Worm (Caenorhabditis elegans): ENCODE data around the gene lpd-9.

The lpd-9 gene

DNA sequence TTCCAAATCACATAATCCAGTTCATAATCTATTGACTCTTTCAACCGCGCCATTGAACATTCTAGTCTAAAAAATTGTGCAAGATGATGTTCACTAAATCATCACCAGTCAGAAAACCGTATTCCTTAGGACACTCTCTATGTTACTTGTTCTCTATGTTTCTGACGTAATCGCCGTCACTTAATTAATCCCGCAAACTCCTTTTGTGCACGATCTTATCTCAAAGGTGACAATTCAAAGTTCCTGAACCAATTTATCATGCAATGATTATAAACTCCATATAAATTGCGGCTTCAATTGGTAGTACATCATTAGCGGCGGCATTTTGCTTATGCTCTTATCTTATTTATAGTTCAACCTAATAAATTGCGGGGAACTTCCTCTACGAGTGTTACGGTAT is 16.3 kb upstream of the lpd-9 start:
- no peak for TF ChIP-seq hmg-4 (GFP tag; optimal IDR thresholded peaks at IDR 0.05)

DNA sequence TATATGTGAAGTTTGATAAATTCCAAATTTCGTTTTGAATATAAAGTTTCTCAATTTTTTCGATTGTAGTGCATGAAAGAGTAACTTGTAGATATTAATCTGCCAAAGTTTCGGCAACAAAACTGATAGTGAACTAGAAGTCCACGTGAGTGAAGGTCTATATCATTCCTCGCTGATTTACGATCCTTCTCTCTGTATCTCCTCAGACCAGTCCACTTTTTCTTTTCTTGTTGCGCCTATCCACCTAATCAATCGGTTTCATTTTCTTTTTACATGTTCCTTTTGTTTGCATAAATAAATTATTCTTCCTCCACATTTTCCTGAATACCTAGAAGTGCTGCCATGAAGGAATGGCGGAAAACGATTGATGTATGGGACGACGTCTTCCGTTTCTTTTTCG is 15.0 kb upstream of the lpd-9 start:
- TF ChIP-seq hmbx-1 (tag; optimal IDR thresholded peaks at IDR 0.05) (no peak), sea-1 (GFP tag; conservative IDR thresholded peaks at IDR 0.05) (no peak), pes-1 (GFP tag; IDR thresholded peaks at IDR 0.05) (no peak), ceh-36 (tag; optimal IDR thresholded peaks at IDR 0.05) (no peak), hmg-4 (GFP tag; optimal IDR thresholded peaks at IDR 0.05) (no peak), ets-7 (tag; optimal IDR thresholded peaks at IDR 0.05) (no peak), tra-4 (tag; optimal IDR thresholded peaks at IDR 0.05) (no peak), B0310.2 (tag; optimal IDR thresholded peaks at IDR 0.05) (no peak), aly-1 (tag; optimal IDR thresholded peaks at IDR 0.05) (no peak), hnd-1 (tag; optimal IDR thresholded peaks at IDR 0.05) (no peak), ceh-13 (GFP tag; optimal IDR thresholded peaks at IDR 0.05) (no peak), flt-1 (GFP tag; IDR thresholded peaks at IDR 0.05) (no peak), tbx-37 (GFP tag; conservative IDR thresholded peaks at IDR 0.05) (no peak), tbx-11 (GFP tag; IDR thresholded peaks at IDR 0.05) (no peak), ama-1 (optimal IDR thresholded peaks at IDR 0.05) (no peak), scrt-1 (GFP tag; IDR thresholded peaks at IDR 0.05) (no peak), F13C5.2 (tag; optimal IDR thresholded peaks at IDR 0.05) (no peak)

DNA sequence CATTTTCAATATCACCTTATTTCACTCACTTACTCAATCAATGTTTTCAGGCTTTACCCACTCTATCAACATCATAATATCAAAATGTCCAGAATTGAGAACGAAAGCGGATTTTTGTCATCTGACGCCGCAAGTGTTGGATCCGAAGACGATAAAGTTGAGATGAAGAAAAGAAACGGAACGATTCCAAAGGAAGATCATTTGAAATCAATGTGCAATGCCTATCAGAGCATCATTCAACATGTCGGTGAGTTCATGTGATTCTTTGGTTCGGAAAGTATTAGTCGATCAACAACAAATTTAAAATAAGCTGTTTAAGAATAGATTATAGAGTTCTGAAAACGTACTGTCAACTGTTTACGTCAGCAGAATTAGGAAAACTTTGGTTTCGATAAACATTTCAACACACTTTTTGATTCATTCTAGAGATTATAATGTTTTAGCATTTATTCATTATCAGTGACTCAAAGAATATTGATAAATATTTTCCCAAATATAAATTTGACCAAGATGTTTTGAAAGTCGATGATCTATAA is 14.2 kb upstream of the lpd-9 start, which contains the start of gene cat-4:
cat-4 (plus strand) TSS at position 51 of the 536 bp plus-strand sequence.
- TF ChIP-seq ama-1 (optimal IDR thresholded peaks at IDR 0.05), result no peak

- TF ChIP-seq tbx-11 (GFP tag; IDR thresholded peaks at IDR 0.05) (no peak), hmg-4 (GFP tag; optimal IDR thresholded peaks at IDR 0.05) (no peak), aly-1 (tag; optimal IDR thresholded peaks at IDR 0.05) (no peak), ceh-36 (tag; optimal IDR thresholded peaks at IDR 0.05) (no peak), ets-7 (tag; optimal IDR thresholded peaks at IDR 0.05) (no peak), tbx-37 (GFP tag; conservative IDR thresholded peaks at IDR 0.05) (no peak), pes-1 (GFP tag; IDR thresholded peaks at IDR 0.05) (no peak), hnd-1 (tag; optimal IDR thresholded peaks at IDR 0.05) (no peak), flt-1 (GFP tag; IDR thresholded peaks at IDR 0.05) (no peak), tra-4 (tag; optimal IDR thresholded peaks at IDR 0.05) (no peak), ama-1 (optimal IDR thresholded peaks at IDR 0.05) (no peak)
Measured at ce11 chrV:10568496-10568895, 10.6 kb upstream of the lpd-9 start.

DNA sequence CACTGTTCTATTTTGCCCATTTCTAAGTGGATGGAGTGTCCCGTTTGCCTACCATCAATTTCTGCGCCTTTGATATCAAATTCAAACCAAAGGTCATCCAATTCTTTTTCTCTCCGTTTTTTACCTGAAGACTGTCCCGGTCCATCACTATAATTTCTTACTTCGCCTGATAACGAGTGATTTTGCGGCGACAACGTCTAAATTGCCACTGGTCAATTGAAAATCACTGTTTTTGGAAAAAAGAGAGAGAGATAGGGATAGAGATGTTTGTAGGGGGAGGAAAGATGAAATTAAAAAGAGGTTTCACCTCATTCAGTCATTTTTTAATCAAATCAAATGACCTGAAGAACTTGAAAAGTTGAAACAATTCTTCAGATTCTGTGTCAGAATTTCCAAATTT is 7.6 kb upstream of the lpd-9 start:
- TF ChIP-seq aly-1 (tag; optimal IDR thresholded peaks at IDR 0.05) (no peak), hmg-4 (GFP tag; optimal IDR thresholded peaks at IDR 0.05) (no peak), tra-4 (tag; optimal IDR thresholded peaks at IDR 0.05) (no peak), ceh-36 (tag; optimal IDR thresholded peaks at IDR 0.05) (no peak), tbx-37 (GFP tag; conservative IDR thresholded peaks at IDR 0.05) (no peak), F13C5.2 (tag; optimal IDR thresholded peaks at IDR 0.05) (no peak), scrt-1 (GFP tag; IDR thresholded peaks at IDR 0.05) (no peak), hnd-1 (tag; optimal IDR thresholded peaks at IDR 0.05) (no peak), pes-1 (GFP tag; IDR thresholded peaks at IDR 0.05) (no peak), tbx-11 (GFP tag; IDR thresholded peaks at IDR 0.05) (no peak), ets-7 (tag; optimal IDR thresholded peaks at IDR 0.05) (no peak), flt-1 (GFP tag; IDR thresholded peaks at IDR 0.05) (no peak), B0310.2 (tag; optimal IDR thresholded peaks at IDR 0.05) (no peak), ceh-13 (GFP tag; optimal IDR thresholded peaks at IDR 0.05) (no peak), sea-1 (GFP tag; conservative IDR thresholded peaks at IDR 0.05) (no peak), ama-1 (optimal IDR thresholded peaks at IDR 0.05) (no peak), hmbx-1 (tag; optimal IDR thresholded peaks at IDR 0.05) (no peak)

- TF ChIP-seq ets-7 (tag; optimal IDR thresholded peaks at IDR 0.05) (no peak), hnd-1 (tag; optimal IDR thresholded peaks at IDR 0.05) (no peak), ceh-13 (GFP tag; optimal IDR thresholded peaks at IDR 0.05) (no peak), flt-1 (GFP tag; IDR thresholded peaks at IDR 0.05) (no peak), pes-1 (GFP tag; IDR thresholded peaks at IDR 0.05) (no peak), tbx-11 (GFP tag; IDR thresholded peaks at IDR 0.05) (no peak), ama-1 (optimal IDR thresholded peaks at IDR 0.05) (no peak), F13C5.2 (tag; optimal IDR thresholded peaks at IDR 0.05) (no peak), hmbx-1 (tag; optimal IDR thresholded peaks at IDR 0.05) (no peak), scrt-1 (GFP tag; IDR thresholded peaks at IDR 0.05) (no peak), aly-1 (tag; optimal IDR thresholded peaks at IDR 0.05) (no peak), sea-1 (GFP tag; conservative IDR thresholded peaks at IDR 0.05) (no peak), tbx-37 (GFP tag; conservative IDR thresholded peaks at IDR 0.05) (no peak), hmg-4 (GFP tag; optimal IDR thresholded peaks at IDR 0.05) (no peak), tra-4 (tag; optimal IDR thresholded peaks at IDR 0.05) (no peak), B0310.2 (tag; optimal IDR thresholded peaks at IDR 0.05) (no peak), ceh-36 (tag; optimal IDR thresholded peaks at IDR 0.05) (no peak)
Measured at ce11 chrV:10572614-10573013, 6.5 kb upstream of the lpd-9 start, which contains the start of gene del-6. Gene del-6, plus strand, starts transcription at chrV:10572914.

DNA sequence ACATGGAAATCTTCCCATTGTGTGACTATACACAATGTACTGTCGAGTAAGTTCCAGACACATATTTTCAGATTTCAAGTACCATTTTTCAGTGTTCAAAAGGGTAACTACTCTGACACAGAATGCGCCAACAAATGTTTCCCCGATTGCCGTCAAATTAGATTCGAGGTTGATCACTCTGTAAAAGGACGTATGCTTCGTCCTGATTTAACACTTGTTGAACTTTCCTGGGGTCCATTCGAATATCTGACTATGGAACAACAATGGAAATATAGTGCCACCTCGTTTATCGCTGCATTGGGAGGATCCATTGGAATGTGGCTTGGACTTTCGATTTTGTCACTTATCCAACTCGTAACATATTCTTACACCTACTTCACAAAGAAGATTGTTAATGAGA is 4.9 kb upstream of the lpd-9 start:
- TF ChIP-seq pes-1 (GFP tag; IDR thresholded peaks at IDR 0.05) (no peak), hnd-1 (tag; optimal IDR thresholded peaks at IDR 0.05) (no peak), ets-7 (tag; optimal IDR thresholded peaks at IDR 0.05) (no peak), ama-1 (optimal IDR thresholded peaks at IDR 0.05) (no peak), tbx-37 (GFP tag; conservative IDR thresholded peaks at IDR 0.05) (no peak), scrt-1 (GFP tag; IDR thresholded peaks at IDR 0.05) (no peak), hmg-4 (GFP tag; optimal IDR thresholded peaks at IDR 0.05) (no peak), tra-4 (tag; optimal IDR thresholded peaks at IDR 0.05) (no peak), aly-1 (tag; optimal IDR thresholded peaks at IDR 0.05) (no peak), ceh-13 (GFP tag; optimal IDR thresholded peaks at IDR 0.05) (no peak), B0310.2 (tag; optimal IDR thresholded peaks at IDR 0.05) (no peak)

ce11 chrV:10576319-10576718 is 2.8 kb upstream of the lpd-9 start, which contains the start of gene vps-54:
Gene vps-54, minus strand, starts transcription at chrV:10576419.
- TF ChIP-seq ceh-13 (GFP tag; optimal IDR thresholded peaks at IDR 0.05) (no peak), aly-1 (tag; optimal IDR thresholded peaks at IDR 0.05) (no peak), ama-1 (optimal IDR thresholded peaks at IDR 0.05) (no peak), F13C5.2 (tag; optimal IDR thresholded peaks at IDR 0.05) (no peak), hnd-1 (tag; optimal IDR thresholded peaks at IDR 0.05) (no peak), ceh-36 (tag; optimal IDR thresholded peaks at IDR 0.05) (no peak), tra-4 (tag; optimal IDR thresholded peaks at IDR 0.05) (no peak), tbx-37 (GFP tag; conservative IDR thresholded peaks at IDR 0.05) (no peak), flt-1 (GFP tag; IDR thresholded peaks at IDR 0.05) (no peak), hmbx-1 (tag; optimal IDR thresholded peaks at IDR 0.05) (no peak), tbx-11 (GFP tag; IDR thresholded peaks at IDR 0.05) (no peak)
